Fruit fly (Drosophila melanogaster) whole organism, embryonic: Measurements from ENCODE around the gene CG2901.

Experiments used
- CG17568 ChIP-seq: fragments of 200-800 bp; sonication (Bioruptor generic); optimal IDR thresholded peaks from 2 replicates; lab custom pipeline; 2018; ENCODE audit warnings: missing biosample characterization, mild to moderate bottlenecking, missing genetic modification characterization, moderate library complexity
- CG4282 ChIP-seq: fragments of 200-800 bp; sonication (Bioruptor generic); optimal IDR thresholded peaks from 2 replicates; lab custom pipeline; 2016; ENCODE audit warnings: missing biosample characterization, missing genetic modification characterization
- CTCF ChIP-seq: fragments of 200-800 bp; sonication (Bioruptor generic); optimal IDR thresholded peaks from 2 replicates; lab custom pipeline; 2017; ENCODE audit warnings: missing biosample characterization, mild to moderate bottlenecking, missing genetic modification characterization, moderate library complexity
- kay ChIP-seq: fragments of 200-800 bp; sonication (Bioruptor generic); optimal IDR thresholded peaks from 2 replicates; lab custom pipeline; 2016; ENCODE audit warnings: missing biosample characterization, missing genetic modification characterization
- psq ChIP-seq: fragments of 200-800 bp; sonication (Bioruptor generic); optimal IDR thresholded peaks from 2 replicates; lab custom pipeline; 2017; ENCODE audit warnings: missing biosample characterization, missing genetic modification characterization

DNA sequence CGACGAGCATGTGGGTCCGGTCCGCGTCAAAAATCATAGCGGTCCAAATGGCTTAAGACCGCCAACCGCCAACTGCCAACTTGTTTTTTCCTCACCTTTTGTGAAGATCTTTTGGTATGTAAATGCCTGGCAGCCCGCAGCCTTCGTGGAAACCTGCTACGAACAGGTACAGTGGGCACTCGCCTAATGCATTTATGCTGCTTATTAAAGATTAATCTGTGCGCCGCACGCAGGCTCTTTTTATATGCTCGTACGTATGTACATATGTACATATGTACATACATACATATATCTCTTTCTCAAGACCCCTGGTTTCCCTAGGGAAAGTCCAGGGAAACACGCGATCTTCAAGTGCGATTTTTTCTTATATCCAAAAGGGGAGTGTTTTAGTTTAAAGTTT lies 18.4 kb downstream of the CG2901 start:
- no peak for TF ChIP-seq CG4282 (GFP tag; lab: Kevin White, UChicago)
- no peak for TF ChIP-seq CTCF (GFP tag; lab: Kevin White, UChicago)
- TF ChIP-seq kay (GFP tag; lab: Kevin White, UChicago) = no peak
- no peak for TF ChIP-seq CG17568
- no peak for TF ChIP-seq psq
